Worm (Caenorhabditis elegans) whole organism, L3 larva: Measurements from ENCODE around the gene F46F2.3.

Experiments
- R02D3.7 ChIP-seq: fragments of 150-350 bp; optimal IDR thresholded peaks from 2 replicates; lab custom pipeline; 2014; ENCODE audit warnings: missing biosample characterization, missing genetic modification characterization
- ZK546.5 ChIP-seq: sonication (generic microtip); optimal IDR thresholded peaks from 2 replicates; lab custom pipeline; 2017; ENCODE audit warnings: missing biosample characterization, missing genetic modification characterization
- ceh-28 ChIP-seq: fragments of 150-350 bp; optimal IDR thresholded peaks from 2 replicates; lab custom pipeline; 2014; ENCODE audit warnings: missing biosample characterization, missing genetic modification reagents, missing genetic modification characterization
- ceh-9 ChIP-seq: sonication (generic microtip); optimal IDR thresholded peaks from 2 replicates; lab custom pipeline; 2018; ENCODE audit warnings: missing biosample characterization, missing genetic modification characterization
- daf-12 ChIP-seq: fragments of 150-350 bp; optimal IDR thresholded peaks from 2 replicates; lab custom pipeline; 2014; ENCODE audit warnings: missing biosample characterization, missing genetic modification reagents, missing genetic modification characterization
- egl-27 ChIP-seq: sonication (generic microtip); optimal IDR thresholded peaks from 4 replicates; lab custom pipeline; 2017; ENCODE audit warnings: missing biosample characterization, missing genetic modification reagents, missing genetic modification characterization
- elt-2 ChIP-seq: sonication (generic microtip); optimal IDR thresholded peaks from 2 replicates; lab custom pipeline; 2016; ENCODE audit warnings: missing genetic modification reagents, mild to moderate bottlenecking, missing genetic modification characterization, missing compliant biosample characterization
- elt-3 ChIP-seq, 3 experiments: fragments of 150-350 bp in 1 of 3; sonication (generic microtip) in 2 of 3; optimal IDR thresholded peaks; 2 replicates in 2 of 3; 4 replicates in 1 of 3; lab custom pipeline; 2014 to 2017; ENCODE audit warnings: missing biosample characterization in 3 of 3, missing genetic modification characterization in 3 of 3
- eor-1 ChIP-seq, 2 experiments: fragments of 150-350 bp; optimal IDR thresholded peaks; 2 replicates each; lab custom pipeline; 2014 to 2018; ENCODE audit warnings: missing biosample characterization in 2 of 2, missing genetic modification characterization in 2 of 2
- fkh-10 ChIP-seq: sonication (generic microtip); optimal IDR thresholded peaks from 2 replicates; lab custom pipeline; 2017; ENCODE audit warnings: missing biosample characterization, missing genetic modification reagents, missing genetic modification characterization
- fkh-2 ChIP-seq: fragments of 150-350 bp; optimal IDR thresholded peaks from 2 replicates; lab custom pipeline; 2014; ENCODE audit warnings: missing biosample characterization, missing genetic modification reagents, missing genetic modification characterization
- fos-1 ChIP-seq: fragments of 150-350 bp; optimal IDR thresholded peaks from 2 replicates; lab custom pipeline; 2014; ENCODE audit warnings: missing biosample characterization, missing genetic modification characterization
- hmg-11 ChIP-seq: sonication (generic microtip); optimal IDR thresholded peaks from 2 replicates; lab custom pipeline; 2016; ENCODE audit warnings: missing genetic modification characterization, missing compliant biosample characterization
- lin-15B ChIP-seq: fragments of 150-350 bp; optimal IDR thresholded peaks from 2 replicates; lab custom pipeline; 2014; ENCODE audit warnings: missing biosample characterization, missing genetic modification characterization
- lin-39 ChIP-seq: fragments of 150-350 bp; optimal IDR thresholded peaks from 2 replicates; lab custom pipeline; 2018; ENCODE audit warnings: missing biosample characterization, missing genetic modification reagents, missing genetic modification characterization
- lsy-12 ChIP-seq: sonication (generic microtip); optimal IDR thresholded peaks from 2 replicates; lab custom pipeline; 2016; ENCODE audit warnings: mild to moderate bottlenecking, missing genetic modification characterization, missing compliant biosample characterization
- mdl-1 ChIP-seq: fragments of 150-350 bp; optimal IDR thresholded peaks from 2 replicates; lab custom pipeline; 2014; ENCODE audit warnings: missing biosample characterization, missing genetic modification characterization
- mml-1 ChIP-seq: fragments of 150-350 bp; sonication (generic microtip); optimal IDR thresholded peaks from 3 replicates; lab custom pipeline; 2014; ENCODE audit warnings: missing biosample characterization, missing genetic modification characterization
- nfya-1 ChIP-seq: sonication (generic microtip); optimal IDR thresholded peaks from 2 replicates; lab custom pipeline; 2017; ENCODE audit warnings: missing genetic modification characterization, mild to moderate bottlenecking, missing compliant biosample characterization, antibody characterized with exemption, moderate library complexity; ENCODE audit not compliant: insufficient read depth
- nhr-11 ChIP-seq: fragments of 150-350 bp; optimal IDR thresholded peaks from 2 replicates; lab custom pipeline; 2014; ENCODE audit warnings: missing biosample characterization, missing genetic modification characterization
- nhr-12 ChIP-seq: fragments of 150-350 bp; optimal IDR thresholded peaks from 2 replicates; lab custom pipeline; 2014; ENCODE audit warnings: missing biosample characterization, missing genetic modification characterization
- nhr-23 ChIP-seq: fragments of 150-350 bp; optimal IDR thresholded peaks from 2 replicates; lab custom pipeline; 2014; ENCODE audit warnings: missing biosample characterization, missing genetic modification reagents, missing genetic modification characterization
- nhr-25 ChIP-seq: sonication (generic microtip); optimal IDR thresholded peaks from 2 replicates; lab custom pipeline; 2017; ENCODE audit warnings: missing biosample characterization, missing genetic modification characterization
- nhr-28 ChIP-seq: fragments of 150-350 bp; optimal IDR thresholded peaks from 2 replicates; lab custom pipeline; 2014; ENCODE audit warnings: missing biosample characterization, missing genetic modification characterization
- nhr-43 ChIP-seq: sonication (generic microtip); optimal IDR thresholded peaks from 2 replicates; lab custom pipeline; 2016; ENCODE audit warnings: mild to moderate bottlenecking, missing genetic modification characterization, missing compliant biosample characterization; ENCODE audit not compliant: poor library complexity, severe bottlenecking
- nhr-67 ChIP-seq: fragments of 150-350 bp; optimal IDR thresholded peaks from 2 replicates; lab custom pipeline; 2014; ENCODE audit warnings: missing biosample characterization, missing genetic modification characterization
- nhr-76 ChIP-seq: fragments of 150-350 bp; sonication (generic microtip); optimal IDR thresholded peaks from 5 replicates; lab custom pipeline; 2014; ENCODE audit warnings: missing biosample characterization, missing genetic modification characterization
- nhr-77 ChIP-seq: fragments of 150-350 bp; optimal IDR thresholded peaks from 2 replicates; lab custom pipeline; 2014; ENCODE audit warnings: missing biosample characterization, missing genetic modification characterization
- pha-4 ChIP-seq: fragments of 150-350 bp; optimal IDR thresholded peaks from 2 replicates; lab custom pipeline; 2014; ENCODE audit warnings: missing biosample characterization, missing genetic modification reagents, missing genetic modification characterization
- pqm-1 ChIP-seq: fragments of 150-350 bp; optimal IDR thresholded peaks from 2 replicates; lab custom pipeline; 2017; ENCODE audit warnings: missing biosample characterization, missing genetic modification characterization, inconsistent platforms
- sea-2 ChIP-seq: fragments of 150-350 bp; sonication (generic microtip); optimal IDR thresholded peaks from 4 replicates; lab custom pipeline; 2014; ENCODE audit warnings: missing biosample characterization, missing genetic modification reagents, missing genetic modification characterization
- skn-1 ChIP-seq: fragments of 150-350 bp; optimal IDR thresholded peaks from 2 replicates; lab custom pipeline; 2014; ENCODE audit warnings: missing biosample characterization, missing genetic modification characterization
- snpc-4 ChIP-seq: fragments of 150-350 bp; optimal IDR thresholded peaks from 2 replicates; lab custom pipeline; 2014; ENCODE audit warnings: missing biosample characterization, missing genetic modification characterization
- tbx-2 ChIP-seq: sonication (generic microtip); optimal IDR thresholded peaks from 2 replicates; lab custom pipeline; 2016; ENCODE audit warnings: mild to moderate bottlenecking, missing genetic modification characterization, missing compliant biosample characterization
- zag-1 ChIP-seq: fragments of 150-350 bp; optimal IDR thresholded peaks from 2 replicates; lab custom pipeline; 2014; ENCODE audit warnings: missing biosample characterization, missing genetic modification characterization

F46F2.3 gene

DNA sequence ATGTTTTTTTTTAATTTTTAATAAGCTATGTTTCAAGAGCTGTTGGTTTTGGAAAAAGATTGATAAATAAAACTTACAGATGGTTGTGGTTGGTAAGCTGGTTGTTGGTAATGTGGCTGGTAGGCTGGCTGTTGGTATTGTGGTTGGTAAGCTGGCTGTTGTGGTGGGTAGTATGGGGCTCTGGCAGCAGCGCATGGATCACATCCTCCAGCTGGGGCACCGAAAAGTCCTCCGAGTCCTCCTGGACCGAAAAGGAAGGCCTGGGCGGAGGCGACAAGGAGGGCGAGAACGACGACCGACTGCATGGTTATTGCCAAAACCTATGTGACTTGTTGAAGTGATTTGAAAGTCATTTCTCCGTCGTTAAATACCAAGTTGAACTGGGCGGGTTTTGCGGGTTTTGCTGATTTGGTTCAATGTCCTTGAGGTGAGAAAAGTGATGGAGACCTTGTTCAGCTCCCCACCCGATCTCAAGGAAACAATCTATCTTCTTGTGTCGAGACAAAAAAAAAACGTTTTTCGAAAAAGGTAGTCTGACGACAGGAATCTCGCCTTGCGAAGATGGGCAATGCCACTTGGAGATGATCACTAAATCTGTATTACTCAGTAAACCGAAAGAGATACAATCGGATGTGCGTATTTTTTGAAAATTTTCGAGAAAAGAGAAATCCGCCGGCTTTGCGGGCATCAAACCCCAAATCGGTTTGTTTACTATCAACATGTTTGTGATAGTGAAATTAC, at the start of gene F46F2.3:
TSS of gene F46F2.3 (minus strand) at position 341 of the 741 bp plus-strand sequence.
- TF ChIP-seq nhr-11 (tag; lab: Kevin White, UChicago) (no peak), ZK546.5 (no peak), nhr-25 (peak; percentile 45)

DNA sequence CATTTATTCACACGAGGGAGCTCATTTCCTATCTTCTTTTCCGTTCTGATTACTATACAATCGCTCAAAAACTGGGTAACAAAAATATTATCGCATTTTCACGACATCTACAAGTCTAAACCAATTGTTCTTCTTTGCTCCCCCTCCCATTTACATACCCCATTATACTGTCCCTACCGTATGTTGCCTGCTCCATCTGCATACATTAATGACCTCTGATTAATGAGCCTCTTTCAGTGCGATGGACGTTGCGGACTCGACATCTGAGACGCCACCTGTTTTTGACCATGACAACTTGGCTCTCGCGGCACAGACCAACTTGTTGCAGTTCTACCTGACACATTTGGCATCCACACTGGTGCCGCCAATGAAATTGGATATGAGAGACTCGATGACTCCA, 49.1 kb upstream of the F46F2.3 start, which contains the start of gene nhr-91:
TSS of gene nhr-91 (plus strand) at position 232 of the 400 bp plus-strand sequence.
- TF ChIP-seq nhr-28 (tag; lab: Kevin White, UChicago) = no peak
- TF ChIP-seq mml-1 (tag; lab: Kevin White, UChicago) = no peak
- no peak for TF ChIP-seq nhr-67
- no peak for TF ChIP-seq ceh-9 (tag; lab: Kevin White, UChicago)
- no peak for TF ChIP-seq zag-1 (tag; lab: Kevin White, UChicago)
- no peak for TF ChIP-seq snpc-4 (tag; lab: Kevin White, UChicago)
- no peak for TF ChIP-seq nhr-76 (tag; lab: Kevin White, UChicago)
- no peak for TF ChIP-seq fos-1 (tag; lab: Kevin White, UChicago)
- TF ChIP-seq fkh-2 = no peak
- TF ChIP-seq nhr-12 (tag; lab: Kevin White, UChicago) = no peak
- TF ChIP-seq nhr-11 (tag; lab: Kevin White, UChicago) = no peak
- TF ChIP-seq pha-4 (tag; lab: Kevin White, UChicago) = no peak
- TF ChIP-seq daf-12 (tag; lab: Kevin White, UChicago) = no peak
- no peak for TF ChIP-seq nhr-43

ce11 chrX:15308685-15309084, 48.6 kb upstream of the F46F2.3 start:
- TF ChIP-seq fkh-10 (no peak), elt-2 (tag; lab: Kevin White, UChicago) (no peak), sea-2 (GFP tag; lab: Kevin White, UChicago) (no peak), nhr-25 (no peak), zag-1 (tag; lab: Kevin White, UChicago) (no peak), elt-3 (tag; optimal IDR thresholded peaks at IDR 0.05; lab: Kevin White, UChicago) (no peak), egl-27 (tag; lab: Kevin White, UChicago) (no peak), fkh-2 (no peak)

DNA sequence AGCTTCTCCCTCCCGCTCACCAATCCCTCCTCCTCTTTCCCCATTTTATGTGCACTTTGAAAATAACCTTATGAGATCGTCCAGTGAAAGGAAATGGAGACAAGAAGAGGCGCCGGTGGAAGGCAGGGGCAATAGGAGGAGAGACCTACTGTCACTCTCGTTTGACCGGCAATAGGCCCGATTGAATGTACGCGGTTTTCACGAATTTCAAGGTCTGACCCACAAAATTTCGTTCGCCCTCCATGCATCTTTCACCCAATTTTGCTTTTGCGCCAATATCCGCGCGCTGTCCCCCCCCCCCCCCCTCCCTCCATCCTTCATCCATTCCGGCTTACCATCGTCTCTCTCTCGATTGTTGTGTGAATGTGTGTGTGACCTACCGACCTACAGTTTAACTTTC, 47.6 kb upstream of the F46F2.3 start:
- peak; percentile 77 for TF ChIP-seq nhr-23
- peak; percentile 4 for TF ChIP-seq nhr-25
- no peak for TF ChIP-seq nfya-1 (tag; lab: Kevin White, UChicago)

DNA sequence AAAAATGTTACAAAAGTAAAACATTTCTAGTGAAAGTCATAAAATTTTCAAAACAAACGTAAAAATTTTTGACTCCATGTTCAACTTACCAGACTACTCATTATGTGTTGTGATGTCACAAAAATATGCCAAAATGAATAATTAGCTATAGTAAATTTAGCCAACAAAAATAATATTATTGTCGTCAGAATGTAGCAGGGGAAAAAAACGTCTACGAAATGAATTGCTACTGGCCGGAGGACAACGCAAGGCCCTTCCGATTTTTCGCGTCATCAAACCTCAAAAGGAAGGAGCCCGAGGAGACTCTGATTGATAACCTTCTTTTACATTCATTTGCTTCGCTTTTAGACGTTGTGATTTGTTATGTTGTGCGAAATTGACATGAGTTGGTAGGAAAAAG, 42.8 kb upstream of the F46F2.3 start, which contains the start of gene ser-2:
TSS of gene ser-2 (minus strand) at position 101 of the 400 bp plus-strand sequence.
- TF ChIP-seq lin-39 (peak; percentile 10), nfya-1 (tag; lab: Kevin White, UChicago) (no peak), eor-1 (tag; optimal IDR thresholded peaks at IDR 0.05; lab: Kevin White, UChicago) (no peak), ceh-28 (tag; lab: Kevin White, UChicago) (no peak), R02D3.7 (tag; lab: Kevin White, UChicago) (no peak), zag-1 (tag; lab: Kevin White, UChicago) (no peak)
- TF ChIP-seq, all 47 proteins: peak for 1

ce11 chrX:15300002-15300401, 39.9 kb upstream of the F46F2.3 start:
- TF ChIP-seq mdl-1 (tag; lab: Kevin White, UChicago) (no peak), R02D3.7 (tag; lab: Kevin White, UChicago) (no peak), hmg-11 (tag; lab: Kevin White, UChicago) (no peak), nhr-23 (no peak), pha-4 (tag; lab: Kevin White, UChicago) (no peak)

- TF ChIP-seq nhr-23 = peak; percentile 36
- peak; percentile 11 for TF ChIP-seq nfya-1 (tag; lab: Kevin White, UChicago)
- peak; percentile 28 for TF ChIP-seq snpc-4 (tag; lab: Kevin White, UChicago)
- no peak for TF ChIP-seq lin-15B (tag; lab: Kevin White, UChicago)
- TF ChIP-seq nhr-76 (tag; lab: Kevin White, UChicago) = no peak
- no peak for TF ChIP-seq nhr-12 (tag; lab: Kevin White, UChicago)
- no peak for TF ChIP-seq skn-1 (tag; lab: Kevin White, UChicago)
- peak; percentile 71 for TF ChIP-seq lsy-12
- TF ChIP-seq egl-27 (tag; lab: Kevin White, UChicago) = peak; percentile 7
- TF ChIP-seq nhr-25 = peak; percentile 15
- TF ChIP-seq nhr-43 = peak; percentile 45
- peak; percentile 7 for TF ChIP-seq tbx-2 (tag; lab: Kevin White, UChicago)
- TF ChIP-seq elt-2 (tag; lab: Kevin White, UChicago) = peak; percentile 36
- TF ChIP-seq pqm-1 (tag; lab: Kevin White, UChicago) = peak; percentile 25
- peak; percentile 53 for TF ChIP-seq nhr-77 (tag; lab: Kevin White, UChicago)
Observed at ce11 chrX:15297396-15297827, 37.3 kb upstream of the F46F2.3 start.
